Worm (Caenorhabditis elegans) whole organism, L4/young adult: ENCODE measurements around the gene jun-1.

Experiments
- dao-5 ChIP-seq: sonication (generic microtip); optimal IDR thresholded peaks from 2 replicates; lab custom pipeline; 2016; ENCODE audit warnings: missing genotype, missing genetic modification characterization, moderate library complexity, missing compliant biosample characterization
- him-1 ChIP-seq: sonication (generic microtip); optimal IDR thresholded peaks from 2 replicates; lab custom pipeline; 2016; ENCODE audit warnings: missing genotype, missing genetic modification reagents, missing genetic modification characterization, missing compliant biosample characterization

- TF ChIP-seq him-1 (tag; lab: Kevin White, UChicago): no peak
- TF ChIP-seq dao-5 (tag; lab: Kevin White, UChicago): no peak
Measured at ce11 chrII:9171466-9172187, 58.7 kb downstream of the jun-1 start.
